Fruit fly (Drosophila melanogaster) whole organism, embryonic: Measurements from ENCODE around the gene Lcch3.
A peak's percentile ranks its signal among the peaks of the same experiment; 100 is the strongest.

Experiments
- Antp ChIP-seq: fragments of 200-800 bp; sonication (Bioruptor generic); optimal IDR thresholded peaks from 3 replicates; lab custom pipeline; 2016; ENCODE audit warnings: missing biosample characterization, missing genetic modification characterization
- CG10979 ChIP-seq: fragments of 200-800 bp; sonication (Bioruptor generic); optimal IDR thresholded peaks from 2 replicates; lab custom pipeline; 2018; ENCODE audit warnings: missing biosample characterization, mild to moderate bottlenecking, missing genetic modification characterization, moderate library complexity
- CG11247 ChIP-seq: fragments of 200-800 bp; sonication (Bioruptor generic); IDR thresholded peaks from 2 replicates; pipeline ENCODE4 v1.3.6; 2022; ENCODE audit warnings: missing biosample characterization, missing genetic modification characterization
- CG15514 ChIP-seq: fragments of 200-800 bp; sonication (Bioruptor generic); optimal IDR thresholded peaks from 3 replicates; lab custom pipeline; 2017; ENCODE audit warnings: missing biosample characterization, missing genetic modification characterization, mild to moderate bottlenecking, moderate library complexity, missing genetic modification reagents
- CG15696 ChIP-seq: fragments of 200-800 bp; sonication (Bioruptor generic); optimal IDR thresholded peaks from 2 replicates; lab custom pipeline; 2019; ENCODE audit warnings: missing biosample characterization, mild to moderate bottlenecking, missing genetic modification characterization, moderate library complexity
- CG1603 ChIP-seq: fragments of 200-800 bp; sonication (Bioruptor generic); optimal IDR thresholded peaks from 2 replicates; lab custom pipeline; 2019; ENCODE audit warnings: missing biosample characterization, mild to moderate bottlenecking, missing genetic modification characterization, moderate library complexity
- CG16815 ChIP-seq: fragments of 200-800 bp; sonication (Bioruptor generic); optimal IDR thresholded peaks from 3 replicates; lab custom pipeline; 2017; ENCODE audit warnings: missing biosample characterization, mild to moderate bottlenecking, missing genetic modification characterization
- CG17612 ChIP-seq: fragments of 200-800 bp; sonication (Bioruptor generic); IDR thresholded peaks from 2 replicates; pipeline ENCODE4 v1.3.6; 2022; ENCODE audit warnings: missing biosample characterization, missing genetic modification characterization
- CG18011 ChIP-seq: fragments of 200-800 bp; sonication (Bioruptor generic); optimal IDR thresholded peaks from 2 replicates; lab custom pipeline; 2017; ENCODE audit warnings: missing biosample characterization, missing genetic modification characterization, mild to moderate bottlenecking, moderate library complexity, missing genotype
- CG30020 ChIP-seq: fragments of 200-800 bp; optimal IDR thresholded peaks from 2 replicates; lab custom pipeline; 2019; ENCODE audit warnings: missing biosample characterization, mild to moderate bottlenecking, missing genetic modification characterization, moderate library complexity
- CG3281 ChIP-seq: fragments of 200-800 bp; sonication (Bioruptor generic); optimal IDR thresholded peaks from 3 replicates; lab custom pipeline; 2017; ENCODE audit warnings: missing biosample characterization, mild to moderate bottlenecking, missing genetic modification characterization
- CG6683 ChIP-seq: fragments of 200-800 bp; sonication (Bioruptor generic); optimal IDR thresholded peaks from 2 replicates; lab custom pipeline; 2017; ENCODE audit warnings: missing biosample characterization, mild to moderate bottlenecking, missing genetic modification characterization, missing genetic modification reagents
- CG8359 ChIP-seq: fragments of 200-800 bp; sonication (Bioruptor generic); optimal IDR thresholded peaks from 2 replicates; lab custom pipeline; 2017; ENCODE audit warnings: missing biosample characterization, mild to moderate bottlenecking, missing genetic modification characterization, borderline replicate concordance
- Deaf1 ChIP-seq: fragments of 200-800 bp; optimal IDR thresholded peaks from 3 replicates; lab custom pipeline; 2019; ENCODE audit warnings: missing biosample characterization, mild to moderate bottlenecking, missing genetic modification characterization, moderate library complexity
- Dll ChIP-seq: fragments of 200-800 bp; sonication (Bioruptor generic); IDR thresholded peaks from 4 replicates; pipeline ENCODE4 v1.3.6; 2022; ENCODE audit warnings: missing biosample characterization, missing genetic modification characterization; ENCODE audit not compliant: partially characterized antibody
- Doc3 ChIP-seq: fragments of 200-800 bp; sonication (Bioruptor generic); IDR thresholded peaks from 3 replicates; pipeline ENCODE4 v1.3.6; 2022; ENCODE audit warnings: missing biosample characterization, missing genetic modification characterization; ENCODE audit not compliant: partially characterized antibody
- Drgx ChIP-seq: fragments of 200-800 bp; sonication (Bioruptor generic); IDR thresholded peaks from 2 replicates; pipeline ENCODE4 v1.3.6; 2022; ENCODE audit warnings: missing biosample characterization, missing genetic modification characterization
- Ets65A ChIP-seq: fragments of 200-800 bp; sonication (Bioruptor generic); peaks from one replicate; lab custom pipeline; 2016; ENCODE audit warnings: missing biosample characterization, missing genetic modification characterization
- HLH3B ChIP-seq: fragments of 200-800 bp; sonication (Bioruptor generic); IDR thresholded peaks from 2 replicates; pipeline ENCODE4 v1.3.6; 2022; ENCODE audit warnings: missing biosample characterization, missing genetic modification characterization
- HLH4C ChIP-seq: fragments of 200-800 bp; sonication (Bioruptor generic); IDR thresholded peaks from 3 replicates; pipeline ENCODE4 v1.3.6; 2022; ENCODE audit warnings: missing biosample characterization, missing genetic modification characterization; ENCODE audit not compliant: partially characterized antibody
- Med ChIP-seq: fragments of 200-800 bp; sonication (Bioruptor generic); peaks from one replicate; lab custom pipeline; 2016; ENCODE audit warnings: missing biosample characterization, missing genetic modification characterization, mild to moderate bottlenecking, inconsistent platforms, moderate library complexity
- NFAT ChIP-seq: fragments of 200-800 bp; sonication (Bioruptor generic); IDR thresholded peaks from 2 replicates; pipeline ENCODE4 v1.3.6; 2022; ENCODE audit warnings: missing biosample characterization, missing genetic modification characterization
- NK7.1 ChIP-seq: fragments of 200-800 bp; sonication (Bioruptor generic); optimal IDR thresholded peaks from 3 replicates; lab custom pipeline; 2016; ENCODE audit warnings: missing biosample characterization, missing genetic modification characterization
- Opbp ChIP-seq: fragments of 200-800 bp; sonication (Bioruptor generic); IDR thresholded peaks from 3 replicates; pipeline ENCODE4 v1.3.6; 2022; ENCODE audit warnings: missing biosample characterization, missing genetic modification characterization; ENCODE audit not compliant: partially characterized antibody
- Sry-δ ChIP-seq: fragments of 200-800 bp; sonication (Bioruptor generic); optimal IDR thresholded peaks from 2 replicates; lab custom pipeline; 2016; ENCODE audit warnings: missing biosample characterization, missing genetic modification characterization
- Ssrp ChIP-seq: fragments of 200-800 bp; sonication (Bioruptor generic); optimal IDR thresholded peaks from 2 replicates; lab custom pipeline; 2018; ENCODE audit warnings: missing biosample characterization, mild to moderate bottlenecking, missing genetic modification characterization, moderate library complexity
- Taf1 ChIP-seq: fragments of 200-800 bp; sonication (Bioruptor generic); IDR thresholded peaks from 2 replicates; pipeline ENCODE4 v1.3.6; 2022; ENCODE audit warnings: missing biosample characterization, missing genetic modification characterization
- Vsx1 ChIP-seq: fragments of 200-800 bp; sonication (Bioruptor generic); optimal IDR thresholded peaks from 2 replicates; lab custom pipeline; 2017; ENCODE audit warnings: missing biosample characterization, mild to moderate bottlenecking, missing genetic modification characterization, missing genetic modification reagents
- dpn ChIP-seq, 2 experiments: fragments of 200-800 bp; sonication (Bioruptor generic); optimal IDR thresholded peaks; 3 replicates each; lab custom pipeline; 2016; ENCODE audit warnings: missing biosample characterization in 2 of 2, missing genetic modification characterization in 2 of 2
- knrl ChIP-seq: fragments of 200-800 bp; sonication (Bioruptor generic); IDR thresholded peaks from 3 replicates; pipeline ENCODE4 v1.3.6; 2022; ENCODE audit warnings: missing biosample characterization, missing genetic modification characterization; ENCODE audit not compliant: partially characterized antibody
- phol ChIP-seq: fragments of 200-800 bp; sonication (Bioruptor generic); optimal IDR thresholded peaks from 3 replicates; lab custom pipeline; 2018; ENCODE audit warnings: missing biosample characterization, mild to moderate bottlenecking, missing genetic modification characterization, moderate library complexity
- prd ChIP-seq, 3 experiments: fragments of >200 bp in 2 of 3; fragments of 200-800 bp in 1 of 3; sonication (Bioruptor generic) in 1 of 3; optimal IDR thresholded peaks in 2 of 3; IDR thresholded peaks in 1 of 3; 2 replicates in 2 of 3; 3 replicates in 1 of 3; pipeline versions ENCODE4 v1.3.6 to Lab custom; 2017 to 2022; ENCODE audit warnings: missing biosample characterization in 1 of 3, missing genetic modification characterization in 1 of 3
- pzg ChIP-seq: fragments of 200-800 bp; sonication (Bioruptor generic); optimal IDR thresholded peaks from 3 replicates; lab custom pipeline; 2018; ENCODE audit warnings: missing biosample characterization, mild to moderate bottlenecking, missing genetic modification characterization, moderate library complexity
- zen ChIP-seq: fragments of 200-800 bp; sonication (Bioruptor generic); optimal IDR thresholded peaks from 3 replicates; lab custom pipeline; 2018; ENCODE audit warnings: missing biosample characterization, mild to moderate bottlenecking, missing genetic modification characterization, moderate library complexity
- zfh2 ChIP-seq: fragments of 200-800 bp; sonication (Bioruptor generic); optimal IDR thresholded peaks from 2 replicates; lab custom pipeline; 2016; ENCODE audit warnings: missing biosample characterization, missing genetic modification characterization

Gene Lcch3

dm6 chrX:15909564-15910284, 15.2 kb upstream of the Lcch3 start, which contains the start of gene CycD (continued):
- no peak for TF ChIP-seq CG8359
- TF ChIP-seq CG30020 (tag; lab: Kevin White, UChicago), result peak; percentile 96
- peak; percentile 81 for TF ChIP-seq Med (GFP tag; lab: Kevin White, UChicago)
- 0 out of 2 replicates have a peak, but pooled peaks have one; percentile 22 for TF ChIP-seq CG11247 (GFP tag; lab: Robert Waterston, UW)
- TF ChIP-seq prd (optimal IDR thresholded peaks at IDR 0.05; lab: Kevin White, UChicago), result no peak
- TF ChIP-seq prd (GFP tag; IDR thresholded peaks at IDR 0.05; lab: Robert Waterston, UW), result peak; percentile 63; the same call in 1 of the 3 replicates
- no peak for TF ChIP-seq Doc3 (GFP tag; lab: Robert Waterston, UW)
- peak; percentile 94 for TF ChIP-seq Ets65A (GFP tag; lab: Kevin White, UChicago)
- TF ChIP-seq Vsx1 (GFP tag; lab: Kevin White, UChicago), result no peak
- peak; percentile 9 for TF ChIP-seq zfh2 (GFP tag; lab: Kevin White, UChicago)
- TF ChIP-seq NFAT (GFP tag; lab: Robert Waterston, UW), result no peak
- TF ChIP-seq Dll (GFP tag; lab: Robert Waterston, UW), result 0 out of 4 replicates have a peak, but pooled peaks have one; percentile 11
- no peak for TF ChIP-seq CG6683 (GFP tag; lab: Kevin White, UChicago)
- TF ChIP-seq CG15696 (tag; lab: Kevin White, UChicago), result peak; percentile 76
- peak; percentile 11 for TF ChIP-seq Ssrp (tag; lab: Kevin White, UChicago)
- peak; percentile 60; the same call in 2 of the 3 replicates for TF ChIP-seq knrl (GFP tag; lab: Robert Waterston, UW)
- TF ChIP-seq pzg, result peak; percentile 58
- no peak for TF ChIP-seq NK7.1 (GFP tag; lab: Kevin White, UChicago)
- 0 out of 2 replicates have a peak, but pooled peaks have one; percentile 34 for TF ChIP-seq HLH3B (GFP tag; lab: Robert Waterston, UW)
- TF ChIP-seq Sry-δ (GFP tag; lab: Kevin White, UChicago), result peak; percentile 76
- peak; percentile 78 for TF ChIP-seq Opbp (GFP tag; lab: Robert Waterston, UW)
- peak; percentile 23 for TF ChIP-seq Antp (GFP tag; lab: Kevin White, UChicago)
- peak; percentile 21 for TF ChIP-seq CG10979
- TF ChIP-seq CG1603, result peak; percentile 87
- peak; percentile 71 for TF ChIP-seq zen (tag; lab: Kevin White, UChicago)
- peak; percentile 6 for TF ChIP-seq CG16815 (GFP tag; lab: Kevin White, UChicago)
- peak; percentile 81 for TF ChIP-seq phol (tag; lab: Kevin White, UChicago)
- TF ChIP-seq CG15514 (GFP tag; lab: Kevin White, UChicago), result peak; percentile 98
- no peak for TF ChIP-seq CG17612 (GFP tag; lab: Robert Waterston, UW)
- TF ChIP-seq HLH4C (GFP tag; lab: Robert Waterston, UW), result peak; percentile 48
- no peak for TF ChIP-seq Drgx (GFP tag; lab: Robert Waterston, UW)
- peak in 1 of 2 experiments; percentile 17 for TF ChIP-seq dpn (GFP tag; optimal IDR thresholded peaks at IDR 0.05; lab: Kevin White, UChicago)
- TF ChIP-seq CG3281 (GFP tag; lab: Kevin White, UChicago), result no peak
- TF ChIP-seq, all 482 proteins: peak for 118

dm6 chrX:15910570-15910969, 14.3 kb upstream of the Lcch3 start, which contains the start of gene Lrp4:
Lrp4 (plus strand) TSS chrX:15910870.
- TF ChIP-seq CG18011 (GFP tag; lab: Kevin White, UChicago), result peak; percentile 87
- no peak for TF ChIP-seq Taf1 (GFP tag; lab: Robert Waterston, UW)
- TF ChIP-seq Deaf1 (tag; lab: Kevin White, UChicago), result peak; percentile 56
